Worm (Caenorhabditis elegans) whole organism, L1 larva: Measurements from ENCODE around the gene wago-5.

Experiments
- nhr-11 ChIP-seq: fragments of 150-350 bp; optimal IDR thresholded peaks from 2 replicates; lab custom pipeline; 2014; ENCODE audit warnings: missing biosample characterization, missing genetic modification characterization
- skn-1 ChIP-seq: fragments of 150-350 bp; optimal IDR thresholded peaks from 2 replicates; lab custom pipeline; 2014; ENCODE audit warnings: missing biosample characterization, missing genetic modification characterization

DNA sequence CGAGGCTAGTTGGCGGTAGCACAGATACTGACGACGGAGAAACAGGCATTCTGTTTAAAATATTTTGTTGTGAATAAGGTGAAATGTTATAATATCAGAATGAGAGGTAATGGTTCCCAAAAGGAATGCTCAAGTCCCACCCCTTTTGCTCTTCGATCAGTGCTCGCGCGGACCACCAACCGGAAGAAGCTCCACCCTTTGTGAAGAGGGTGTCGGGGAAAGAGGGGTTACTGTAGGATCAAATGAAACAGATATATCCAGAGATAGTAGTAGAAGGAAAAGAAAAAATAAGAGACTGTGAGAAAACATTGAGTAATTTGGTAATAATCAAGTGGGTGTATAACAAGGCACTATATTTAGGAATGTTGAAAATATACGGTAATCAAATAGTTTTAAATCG is 41.2 kb downstream of the wago-5 start, which contains the start of the genes dmd-5 and F10C1.1:
- TF ChIP-seq nhr-11 (tag; lab: Kevin White, UChicago) (no peak), skn-1 (no peak)
